Worm (Caenorhabditis elegans) whole organism, L3 larva: ENCODE measurements around the gene R07B1.6.

Source experiments
- ceh-82 ChIP-seq: fragments of 150-350 bp; optimal IDR thresholded peaks from 2 replicates; lab custom pipeline; 2014; ENCODE audit warnings: missing biosample characterization, missing genetic modification characterization
- egl-27 ChIP-seq: sonication (generic microtip); optimal IDR thresholded peaks from 4 replicates; lab custom pipeline; 2017; ENCODE audit warnings: missing biosample characterization, missing genetic modification reagents, missing genetic modification characterization
- elt-3 ChIP-seq, 3 experiments: fragments of 150-350 bp in 1 of 3; sonication (generic microtip) in 2 of 3; optimal IDR thresholded peaks; 2 replicates in 2 of 3; 4 replicates in 1 of 3; lab custom pipeline; 2014 to 2017; ENCODE audit warnings: missing biosample characterization in 3 of 3, missing genetic modification characterization in 3 of 3
- eor-1 ChIP-seq, 2 experiments: fragments of 150-350 bp; optimal IDR thresholded peaks; 2 replicates each; lab custom pipeline; 2014 to 2018; ENCODE audit warnings: missing biosample characterization in 2 of 2, missing genetic modification characterization in 2 of 2
- fkh-10 ChIP-seq: sonication (generic microtip); optimal IDR thresholded peaks from 2 replicates; lab custom pipeline; 2017; ENCODE audit warnings: missing biosample characterization, missing genetic modification reagents, missing genetic modification characterization
- lin-15B ChIP-seq: fragments of 150-350 bp; optimal IDR thresholded peaks from 2 replicates; lab custom pipeline; 2014; ENCODE audit warnings: missing biosample characterization, missing genetic modification characterization
- nhr-12 ChIP-seq: fragments of 150-350 bp; optimal IDR thresholded peaks from 2 replicates; lab custom pipeline; 2014; ENCODE audit warnings: missing biosample characterization, missing genetic modification characterization
- nhr-43 ChIP-seq: sonication (generic microtip); optimal IDR thresholded peaks from 2 replicates; lab custom pipeline; 2016; ENCODE audit warnings: mild to moderate bottlenecking, missing genetic modification characterization, missing compliant biosample characterization; ENCODE audit not compliant: poor library complexity, severe bottlenecking
- snpc-4 ChIP-seq: fragments of 150-350 bp; optimal IDR thresholded peaks from 2 replicates; lab custom pipeline; 2014; ENCODE audit warnings: missing biosample characterization, missing genetic modification characterization
- unc-62 ChIP-seq: fragments of 150-350 bp; sonication (generic microtip); optimal IDR thresholded peaks from 4 replicates; lab custom pipeline; 2014; ENCODE audit warnings: missing biosample characterization, missing genetic modification reagents, missing genetic modification characterization
- zag-1 ChIP-seq: fragments of 150-350 bp; optimal IDR thresholded peaks from 2 replicates; lab custom pipeline; 2014; ENCODE audit warnings: missing biosample characterization, missing genetic modification characterization

- TF ChIP-seq egl-27 (no peak), snpc-4 (no peak), ceh-82 (no peak), elt-3 (tag; optimal IDR thresholded peaks at IDR 0.05; lab: Kevin White, UChicago) (no peak), nhr-43 (tag; lab: Kevin White, UChicago) (no peak), lin-15B (tag; lab: Kevin White, UChicago) (no peak), fkh-10 (no peak), unc-62 (GFP tag; lab: Kevin White, UChicago) (no peak), nhr-12 (tag; lab: Kevin White, UChicago) (no peak), zag-1 (tag; lab: Kevin White, UChicago) (no peak), eor-1 (tag; optimal IDR thresholded peaks at IDR 0.05; lab: Kevin White, UChicago) (no peak)
These were observed 25.9 kb downstream of the R07B1.6 start, which contains the start of gene F21G4.1 for ce11 chrX:9892323-9892722.
